Worm (Caenorhabditis elegans) whole organism, L1 larva: ENCODE data around the gene rpl-32.

Source experiments
- C04F5.9 ChIP-seq: sonication (generic microtip); optimal IDR thresholded peaks from 2 replicates; lab custom pipeline; 2016; ENCODE audit warnings: missing genetic modification characterization, missing compliant biosample characterization
- C16A3.4 ChIP-seq: fragments of 150-350 bp; optimal IDR thresholded peaks from 2 replicates; lab custom pipeline; 2014; ENCODE audit warnings: missing biosample characterization, missing genetic modification characterization
- blmp-1 ChIP-seq: fragments of 150-350 bp; optimal IDR thresholded peaks from 2 replicates; lab custom pipeline; 2014; ENCODE audit warnings: missing biosample characterization, missing genetic modification characterization
- ceh-8 ChIP-seq: fragments of 200-800 bp; sonication (Bioruptor generic); optimal IDR thresholded peaks from 2 replicates; lab custom pipeline; 2018; ENCODE audit warnings: mild to moderate bottlenecking, missing genetic modification characterization, moderate library complexity, missing compliant biosample characterization
- dpl-1 ChIP-seq, 3 experiments: fragments of 150-350 bp in 2 of 3; sonication (generic microtip) in 1 of 3; optimal IDR thresholded peaks; 2 replicates each; lab custom pipeline; 2014 to 2017; ENCODE audit warnings: missing biosample characterization in 3 of 3, missing genetic modification characterization in 3 of 3, missing genetic modification reagents in 3 of 3
- efl-1 ChIP-seq, 4 experiments: fragments of 150-350 bp; optimal IDR thresholded peaks in 3 of 4; peaks in 1 of 4; 1 replicate in 1 of 4; 2 replicates in 3 of 4; lab custom pipeline; 2014; ENCODE audit warnings: missing biosample characterization in 2 of 4, missing genetic modification characterization in 2 of 4, missing genetic modification reagents in 2 of 4
- egl-27 ChIP-seq, 2 experiments: fragments of 150-350 bp in 1 of 2; sonication (generic microtip); optimal IDR thresholded peaks; 3 replicates each; lab custom pipeline; 2017 to 2018; ENCODE audit warnings: missing biosample characterization in 2 of 2, missing genetic modification characterization in 2 of 2, missing genetic modification reagents in 2 of 2
- elt-2 ChIP-seq: sonication (generic microtip); optimal IDR thresholded peaks from 2 replicates; lab custom pipeline; 2016; ENCODE audit warnings: missing genetic modification characterization, mild to moderate bottlenecking, inconsistent platforms, missing compliant biosample characterization, missing genetic modification reagents
- elt-3 ChIP-seq, 6 experiments: fragments of 150-350 bp in 1 of 6; sonication (generic microtip); optimal IDR thresholded peaks; 2 replicates each; lab custom pipeline; 2017 to 2018; ENCODE audit warnings: missing biosample characterization in 6 of 6, missing genetic modification characterization in 6 of 6, inconsistent platforms in 1 of 6
- fkh-8 ChIP-seq: sonication (generic microtip); optimal IDR thresholded peaks from 2 replicates; lab custom pipeline; 2016; ENCODE audit warnings: mild to moderate bottlenecking, missing genetic modification characterization, missing compliant biosample characterization
- fos-1 ChIP-seq: fragments of 150-350 bp; optimal IDR thresholded peaks from 2 replicates; lab custom pipeline; 2014; ENCODE audit warnings: missing biosample characterization, missing genetic modification characterization
- grh-1 ChIP-seq: fragments of 200-800 bp; sonication (Bioruptor generic); IDR thresholded peaks from 2 replicates; pipeline ENCODE4 v1.3.6; 2022; ENCODE audit warnings: missing genetic modification reagents, missing genetic modification characterization, missing compliant biosample characterization
- hlh-4 ChIP-seq: sonication (generic microtip); optimal IDR thresholded peaks from 2 replicates; lab custom pipeline; 2016; ENCODE audit warnings: mild to moderate bottlenecking, missing genetic modification characterization, missing compliant biosample characterization
- isw-1 ChIP-seq: fragments of 200-800 bp; sonication (Bioruptor generic); IDR thresholded peaks from 2 replicates; pipeline ENCODE4 v1.3.6; 2022; ENCODE audit warnings: missing genetic modification characterization, missing compliant biosample characterization
- lin-13 ChIP-seq: fragments of 150-350 bp; optimal IDR thresholded peaks from 2 replicates; lab custom pipeline; 2014; ENCODE audit warnings: missing biosample characterization, missing genetic modification reagents, missing genetic modification characterization
- lin-14 ChIP-seq: fragments of 200-800 bp; sonication (Bioruptor generic); optimal IDR thresholded peaks from 2 replicates; lab custom pipeline; 2018; ENCODE audit warnings: mild to moderate bottlenecking, missing genetic modification characterization, moderate library complexity, missing compliant biosample characterization
- lin-35 ChIP-seq, 2 experiments: fragments of 150-350 bp; optimal IDR thresholded peaks; 2 replicates each; lab custom pipeline; 2014; ENCODE audit warnings: missing biosample characterization in 2 of 2, missing genetic modification characterization in 2 of 2, missing genetic modification reagents in 2 of 2
- lir-3 ChIP-seq: sonication (generic microtip); optimal IDR thresholded peaks from 2 replicates; lab custom pipeline; 2016; ENCODE audit warnings: mild to moderate bottlenecking, missing genetic modification characterization, moderate library complexity, missing compliant biosample characterization; ENCODE audit not compliant: poor library complexity
- lsy-2 ChIP-seq, 2 experiments: fragments of 150-350 bp; optimal IDR thresholded peaks; 2 replicates each; lab custom pipeline; 2014; ENCODE audit warnings: missing biosample characterization in 2 of 2, missing genetic modification characterization in 2 of 2
- mdl-1 ChIP-seq, 2 experiments: fragments of 150-350 bp; optimal IDR thresholded peaks; 2 replicates each; lab custom pipeline; 2014 to 2017; ENCODE audit warnings: missing biosample characterization in 2 of 2, missing genetic modification characterization in 2 of 2, inconsistent platforms in 1 of 2
- mep-1 ChIP-seq: fragments of 150-350 bp; optimal IDR thresholded peaks from 2 replicates; lab custom pipeline; 2014; ENCODE audit warnings: missing biosample characterization, missing genetic modification characterization
- nhr-12 ChIP-seq: sonication (generic microtip); optimal IDR thresholded peaks from 2 replicates; lab custom pipeline; 2017; ENCODE audit warnings: missing biosample characterization, missing genetic modification characterization
- nhr-19 ChIP-seq: fragments of 200-800 bp; sonication (Bioruptor generic); conservative IDR thresholded peaks from 2 replicates; pipeline ENCODE4 v1.3.6; 2022; ENCODE audit warnings: missing genetic modification characterization, missing compliant biosample characterization
- nhr-20 ChIP-seq: sonication (generic microtip); optimal IDR thresholded peaks from 2 replicates; lab custom pipeline; 2016; ENCODE audit warnings: mild to moderate bottlenecking, missing genetic modification characterization, missing compliant biosample characterization
- nhr-47 ChIP-seq: sonication (generic microtip); optimal IDR thresholded peaks from 2 replicates; lab custom pipeline; 2016; ENCODE audit warnings: mild to moderate bottlenecking, missing genetic modification characterization, moderate library complexity, missing compliant biosample characterization
- nhr-71 ChIP-seq: sonication (generic microtip); optimal IDR thresholded peaks from 2 replicates; lab custom pipeline; 2016; ENCODE audit warnings: mild to moderate bottlenecking, missing genetic modification characterization, moderate library complexity, missing compliant biosample characterization
- nhr-77 ChIP-seq: fragments of 150-350 bp; optimal IDR thresholded peaks from 2 replicates; lab custom pipeline; 2014; ENCODE audit warnings: missing biosample characterization, missing genetic modification characterization
- nhr-84 ChIP-seq: sonication (generic microtip); optimal IDR thresholded peaks from 2 replicates; lab custom pipeline; 2017; ENCODE audit warnings: missing biosample characterization, missing genetic modification characterization
- nhr-85 ChIP-seq: sonication (generic microtip); peaks from one replicate; lab custom pipeline; 2016; ENCODE audit warnings: missing genetic modification characterization, inconsistent platforms, missing compliant biosample characterization
- nhr-90 ChIP-seq: sonication (generic microtip); optimal IDR thresholded peaks from 2 replicates; lab custom pipeline; 2016; ENCODE audit warnings: mild to moderate bottlenecking, missing genetic modification characterization, missing compliant biosample characterization; ENCODE audit not compliant: poor library complexity
- rnt-1 ChIP-seq: sonication (generic microtip); optimal IDR thresholded peaks from 2 replicates; lab custom pipeline; 2016; ENCODE audit warnings: mild to moderate bottlenecking, missing genetic modification characterization, moderate library complexity, missing compliant biosample characterization
- snpc-4 ChIP-seq: fragments of 150-350 bp; optimal IDR thresholded peaks from 2 replicates; lab custom pipeline; 2014; ENCODE audit warnings: missing biosample characterization, missing genetic modification characterization
- snu-23 ChIP-seq: sonication (generic microtip); optimal IDR thresholded peaks from 2 replicates; lab custom pipeline; 2016; ENCODE audit warnings: missing genetic modification characterization, missing compliant biosample characterization
- swsn-7 ChIP-seq: sonication (generic microtip); optimal IDR thresholded peaks from 2 replicates; lab custom pipeline; 2016; ENCODE audit warnings: missing genetic modification characterization, missing compliant biosample characterization
- tbx-2 ChIP-seq: sonication (generic microtip); optimal IDR thresholded peaks from 2 replicates; lab custom pipeline; 2016; ENCODE audit warnings: missing genetic modification characterization, missing compliant biosample characterization
- unc-130 ChIP-seq: fragments of 150-350 bp; optimal IDR thresholded peaks from 2 replicates; lab custom pipeline; 2017; ENCODE audit warnings: missing biosample characterization, missing genetic modification characterization, inconsistent platforms
- ztf-11 ChIP-seq, 2 experiments: sonication (generic microtip); optimal IDR thresholded peaks; 2 replicates each; lab custom pipeline; 2016 to 2017; ENCODE audit warnings: missing genetic modification characterization in 2 of 2, missing biosample characterization in 1 of 2, missing compliant biosample characterization in 1 of 2

rpl-32 gene

ce11 chrII:9061557-9062183, 4.8 kb upstream of the rpl-32 start (continued):
- TF ChIP-seq nhr-84 (tag; lab: Kevin White, UChicago) (no peak), isw-1 (GFP tag; lab: Robert Waterston, UW) (peak; percentile 47), fos-1 (tag; lab: Kevin White, UChicago) (peak; percentile 66), ceh-8 (peak; percentile 19), dpl-1 (GFP tag; optimal IDR thresholded peaks at IDR 0.05; lab: Kevin White, UChicago) (peak; percentile 24 to 52 (median 32)), grh-1 (GFP tag; lab: Robert Waterston, UW) (0 out of 2 replicates have a peak, but pooled peaks have one; percentile 11), nhr-19 (GFP tag; lab: Robert Waterston, UW) (peak; percentile 47), swsn-7 (tag; lab: Kevin White, UChicago) (peak; percentile 75), nhr-47 (tag; lab: Kevin White, UChicago) (peak; percentile 78)

ce11 chrII:9061099-9061498, 4.2 kb upstream of the rpl-32 start, which contains the start of gene T24B8.3:
TSS of gene T24B8.3 (minus strand) at chrII:9061137.
- TF ChIP-seq C16A3.4 (peak; percentile 40), lin-35 (GFP tag; optimal IDR thresholded peaks at IDR 0.05; lab: Kevin White, UChicago) (peak; percentile 12 to 58), C04F5.9 (tag; lab: Kevin White, UChicago) (no peak), ztf-11 (tag; optimal IDR thresholded peaks at IDR 0.05; lab: Kevin White, UChicago) (no peak), mdl-1 (tag; optimal IDR thresholded peaks at IDR 0.05; lab: Kevin White, UChicago) (no peak), lin-13 (peak; percentile 29), nhr-84 (tag; lab: Kevin White, UChicago) (no peak), snu-23 (no peak), efl-1 (optimal IDR thresholded peaks at IDR 0.05; lab: Kevin White, UChicago) (peak in 1 of 2 experiments; percentile 33), efl-1 (GFP tag; optimal IDR thresholded peaks at IDR 0.05 in 1 of 2; lab: Kevin White, UChicago) (peak; percentile 43 to 95), unc-130 (tag; lab: Kevin White, UChicago) (peak; percentile 45), elt-2 (tag; lab: Kevin White, UChicago) (peak; percentile 25), elt-3 (tag; optimal IDR thresholded peaks at IDR 0.05; lab: Kevin White, UChicago) (peak in 1 of 6 experiments; percentile 40), nhr-90 (tag; lab: Kevin White, UChicago) (peak; percentile 16), fos-1 (tag; lab: Kevin White, UChicago) (no peak), rnt-1 (peak; percentile 3), snpc-4 (tag; lab: Kevin White, UChicago) (no peak), lin-14 (peak; percentile 19), hlh-4 (tag; lab: Kevin White, UChicago) (no peak), tbx-2 (tag; lab: Kevin White, UChicago) (no peak), nhr-19 (GFP tag; lab: Robert Waterston, UW) (peak; percentile 43; the same call in 1 of the 2 replicates), nhr-12 (tag; lab: Kevin White, UChicago) (no peak), lir-3 (tag; lab: Kevin White, UChicago) (peak; percentile 10), nhr-85 (tag; lab: Kevin White, UChicago) (peak; percentile 83), nhr-71 (tag; lab: Kevin White, UChicago) (peak; percentile 48), dpl-1 (GFP tag; optimal IDR thresholded peaks at IDR 0.05; lab: Kevin White, UChicago) (peak in 2 of 3 experiments; percentile 40 to 45), blmp-1 (tag; lab: Kevin White, UChicago) (peak; percentile 49), mep-1 (tag; lab: Kevin White, UChicago) (peak; percentile 54), nhr-77 (tag; lab: Kevin White, UChicago) (no peak), nhr-20 (tag; lab: Kevin White, UChicago) (peak; percentile 48), fkh-8 (no peak), egl-27 (tag; optimal IDR thresholded peaks at IDR 0.05; lab: Kevin White, UChicago) (no peak), lsy-2 (tag; optimal IDR thresholded peaks at IDR 0.05; lab: Kevin White, UChicago) (peak; percentile 42 to 77)
